Fruit fly (Drosophila melanogaster): Measurements from ENCODE around the gene CG11927.
A peak's percentile ranks its signal among the peaks of the same experiment; 100 is the strongest.

The CG11927 gene

dm6 chr2L:4820448-4821318 lies 26.9 kb upstream of the CG11927 start (continued):
- TF ChIP-seq grn (GFP tag; optimal IDR thresholded peaks at IDR 0.05) (no peak), E2f2 (GFP tag; IDR thresholded peaks at IDR 0.05) (peak; percentile 53), sens (GFP tag) (peak; percentile 90), dmrt11E (tag; optimal IDR thresholded peaks at IDR 0.05) (peak; percentile 59), abd-A (tag; optimal IDR thresholded peaks at IDR 0.05) (no peak), CG10654 (GFP tag; optimal IDR thresholded peaks at IDR 0.05) (no peak), CG10147 (GFP tag; optimal IDR thresholded peaks at IDR 0.05) (peak; percentile 13), Ssrp (tag; optimal IDR thresholded peaks at IDR 0.05) (peak; percentile 61), CG3847 (GFP tag; IDR thresholded peaks at IDR 0.05) (peak; percentile 18), CG7839 (tag; optimal IDR thresholded peaks at IDR 0.05) (peak; percentile 49), kni (GFP tag; optimal IDR thresholded peaks at IDR 0.05) (no peak), eyg (GFP tag; optimal IDR thresholded peaks at IDR 0.05) (peak; percentile 21), Camta (GFP tag; optimal IDR thresholded peaks at IDR 0.05) (no peak), otp (GFP tag; IDR thresholded peaks at IDR 0.05) (no peak), CG6254 (GFP tag; optimal IDR thresholded peaks at IDR 0.05) (peak; percentile 29), pan (optimal IDR thresholded peaks at IDR 0.05) (no peak), pan (GFP tag; optimal IDR thresholded peaks at IDR 0.05 in 1 of 2, IDR thresholded peaks at IDR 0.05 in 1 of 2) (peak in 1 of 2 experiments; percentile 16), bigmax (GFP tag; optimal IDR thresholded peaks at IDR 0.05) (no peak), Atf3 (GFP tag; optimal IDR thresholded peaks at IDR 0.05) (no peak)

dm6 chr2L:4821319-4821717 lies 26.2 kb upstream of the CG11927 start:
- no peak for TF ChIP-seq D (optimal IDR thresholded peaks at IDR 0.05)
- peak; percentile 60 for TF ChIP-seq D (GFP tag; optimal IDR thresholded peaks at IDR 0.05)
- TF ChIP-seq stwl (tag; optimal IDR thresholded peaks at IDR 0.05): no peak
- no peak for TF ChIP-seq pros (GFP tag; optimal IDR thresholded peaks at IDR 0.05)
- TF ChIP-seq Ets97D (GFP tag; optimal IDR thresholded peaks at IDR 0.05): peak; percentile 19
- TF ChIP-seq exex (tag; optimal IDR thresholded peaks at IDR 0.05): peak; percentile 27
- peak; percentile 31 for TF ChIP-seq CHES-1-like (GFP tag; optimal IDR thresholded peaks at IDR 0.05)
- TF ChIP-seq tx (GFP tag; optimal IDR thresholded peaks at IDR 0.05): peak; percentile 14
- TF ChIP-seq sima (GFP tag; optimal IDR thresholded peaks at IDR 0.05): no peak
- 0 out of 2 replicates have a peak, but pooled peaks have one; percentile 25 for TF ChIP-seq CG42726 (GFP tag; IDR thresholded peaks at IDR 0.05; ENCODE audit: partially characterized antibody)
- peak; percentile 23 for TF ChIP-seq CG12942 (GFP tag; optimal IDR thresholded peaks at IDR 0.05)
- TF ChIP-seq sqz (GFP tag; optimal IDR thresholded peaks at IDR 0.05): peak; percentile 50
- peak; percentile 66 for TF ChIP-seq sisA (GFP tag; IDR thresholded peaks at IDR 0.05)
- peak; percentile 18 for TF ChIP-seq dmrt11E (tag; optimal IDR thresholded peaks at IDR 0.05)
- TF ChIP-seq oc (tag; optimal IDR thresholded peaks at IDR 0.05): no peak
- TF ChIP-seq Lim3 (GFP tag; IDR thresholded peaks at IDR 0.05): peak; percentile 31; the same call in 1 of the 2 replicates
- TF ChIP-seq Hr39 (optimal IDR thresholded peaks at IDR 0.05): no peak
- no peak for TF ChIP-seq usp (GFP tag; optimal IDR thresholded peaks at IDR 0.05)
- TF ChIP-seq kay (GFP tag; optimal IDR thresholded peaks at IDR 0.05): peak; percentile 34
- peak; percentile 42 for TF ChIP-seq Hr3 (GFP tag; optimal IDR thresholded peaks at IDR 0.05)
- no peak for TF ChIP-seq da (GFP tag; optimal IDR thresholded peaks at IDR 0.05)
- TF ChIP-seq CG4360 (GFP tag; IDR thresholded peaks at IDR 0.05): peak; percentile 88
- no peak for TF ChIP-seq Trl (optimal IDR thresholded peaks at IDR 0.05)
- TF ChIP-seq Trl (GFP tag; optimal IDR thresholded peaks at IDR 0.05): peak; percentile 50
- no peak; the same call in 1 of the 2 replicates for TF ChIP-seq CG8765 (GFP tag; IDR thresholded peaks at IDR 0.05)
- peak; percentile 28 to 32 for TF ChIP-seq chif (GFP tag; optimal IDR thresholded peaks at IDR 0.05)
- no peak for TF ChIP-seq CG8944 (GFP tag; optimal IDR thresholded peaks at IDR 0.05)
- TF ChIP-seq Atf6 (GFP tag; IDR thresholded peaks at IDR 0.05): peak; percentile 83
- no peak for TF ChIP-seq HmgD (GFP tag; optimal IDR thresholded peaks at IDR 0.05)
- peak; percentile 45 for TF ChIP-seq twi (tag; optimal IDR thresholded peaks at IDR 0.05)
- peak; percentile 58 for TF ChIP-seq unpg (GFP tag; optimal IDR thresholded peaks at IDR 0.05)
- peak; percentile 72 for TF ChIP-seq Rfx (GFP tag; IDR thresholded peaks at IDR 0.05)
- TF ChIP-seq NfI (GFP tag; optimal IDR thresholded peaks at IDR 0.05): peak; percentile 70
